Fruit fly (Drosophila melanogaster) whole organism, embryonic: Measurements from ENCODE around the gene CG4577.
A peak's percentile ranks its signal among the peaks of the same experiment; 100 is the strongest.

Source experiments
- ATbp ChIP-seq: fragments of 200-800 bp; sonication (Bioruptor generic); optimal IDR thresholded peaks from 2 replicates; lab custom pipeline; 2017; ENCODE audit warnings: missing biosample characterization, mild to moderate bottlenecking, missing genetic modification characterization, missing genetic modification reagents
- B-H2 ChIP-seq: fragments of 200-800 bp; sonication (Bioruptor generic); optimal IDR thresholded peaks from 2 replicates; lab custom pipeline; 2018; ENCODE audit warnings: missing biosample characterization, mild to moderate bottlenecking, missing genetic modification characterization
- BtbVII ChIP-seq: fragments of 200-800 bp; sonication (Bioruptor generic); optimal IDR thresholded peaks from 3 replicates; lab custom pipeline; 2017; ENCODE audit warnings: missing biosample characterization, mild to moderate bottlenecking, missing genetic modification characterization
- CG10274 ChIP-seq: fragments of 200-800 bp; sonication (Bioruptor generic); optimal IDR thresholded peaks from 3 replicates; lab custom pipeline; 2017; ENCODE audit warnings: missing biosample characterization, mild to moderate bottlenecking, missing genetic modification characterization
- CG10543 ChIP-seq: fragments of 200-800 bp; sonication (Bioruptor generic); optimal IDR thresholded peaks from 3 replicates; lab custom pipeline; 2017; ENCODE audit warnings: missing biosample characterization, mild to moderate bottlenecking, missing genetic modification characterization, moderate library complexity
- CG10654 ChIP-seq: fragments of 200-800 bp; sonication (Bioruptor generic); optimal IDR thresholded peaks from 2 replicates; lab custom pipeline; 2016; ENCODE audit warnings: missing biosample characterization, missing genetic modification characterization
- CG12071 ChIP-seq: fragments of 200-800 bp; sonication (Bioruptor generic); optimal IDR thresholded peaks from 3 replicates; lab custom pipeline; 2018; ENCODE audit warnings: missing biosample characterization, mild to moderate bottlenecking, missing genetic modification characterization
- CG12659 ChIP-seq: fragments of 200-800 bp; sonication (Bioruptor generic); optimal IDR thresholded peaks from 3 replicates; lab custom pipeline; 2017; ENCODE audit warnings: mild to moderate bottlenecking, missing biosample characterization, missing genetic modification reagents, missing genetic modification characterization
- CG14667 ChIP-seq: fragments of 200-800 bp; sonication (Bioruptor generic); IDR thresholded peaks from 2 replicates; pipeline ENCODE4 v1.3.6; 2022; ENCODE audit warnings: missing biosample characterization, missing genetic modification characterization
- CG15011 ChIP-seq: fragments of 200-800 bp; sonication (Bioruptor generic); optimal IDR thresholded peaks from 3 replicates; lab custom pipeline; 2018; ENCODE audit warnings: missing biosample characterization, mild to moderate bottlenecking, missing genetic modification characterization
- CG15601 ChIP-seq: fragments of 200-800 bp; sonication (Bioruptor generic); optimal IDR thresholded peaks from 3 replicates; lab custom pipeline; 2019; ENCODE audit warnings: missing biosample characterization, mild to moderate bottlenecking, missing genetic modification characterization, moderate library complexity
- CG18599 ChIP-seq: fragments of 200-800 bp; sonication (Bioruptor generic); optimal IDR thresholded peaks from 3 replicates; lab custom pipeline; 2017; ENCODE audit warnings: missing biosample characterization, missing genetic modification characterization, mild to moderate bottlenecking, moderate library complexity, missing genetic modification reagents
- CG2120 ChIP-seq: fragments of 200-800 bp; sonication (Bioruptor generic); optimal IDR thresholded peaks from 3 replicates; lab custom pipeline; 2016; ENCODE audit warnings: missing biosample characterization, missing genetic modification characterization
- CG2678 ChIP-seq: fragments of 200-800 bp; sonication (Bioruptor generic); optimal IDR thresholded peaks from 3 replicates; lab custom pipeline; 2019; ENCODE audit warnings: missing biosample characterization, mild to moderate bottlenecking, missing genetic modification characterization, moderate library complexity
- CG34376 ChIP-seq: fragments of 200-800 bp; sonication (Bioruptor generic); optimal IDR thresholded peaks from 2 replicates; lab custom pipeline; 2018; ENCODE audit warnings: missing biosample characterization, mild to moderate bottlenecking, missing genetic modification characterization
- CG6175 ChIP-seq: fragments of 200-800 bp; sonication (Bioruptor generic); IDR thresholded peaks from 3 replicates; pipeline ENCODE4 v1.3.6; 2022; ENCODE audit warnings: missing biosample characterization, missing genetic modification characterization
- CG6813 ChIP-seq: fragments of 200-800 bp; sonication (Bioruptor generic); optimal IDR thresholded peaks from 2 replicates; lab custom pipeline; 2017; ENCODE audit warnings: missing biosample characterization, missing genetic modification characterization, mild to moderate bottlenecking, moderate library complexity, missing genetic modification reagents
- CG8281 ChIP-seq: fragments of 200-800 bp; sonication (Bioruptor generic); optimal IDR thresholded peaks from 2 replicates; lab custom pipeline; 2018; ENCODE audit warnings: missing biosample characterization, mild to moderate bottlenecking, missing genetic modification characterization, moderate library complexity
- CrebB ChIP-seq: fragments of 200-800 bp; sonication (Bioruptor generic); optimal IDR thresholded peaks from 3 replicates; lab custom pipeline; 2018; ENCODE audit warnings: missing biosample characterization, mild to moderate bottlenecking, missing genetic modification characterization
- D19A ChIP-seq: fragments of 200-800 bp; optimal IDR thresholded peaks from 3 replicates; lab custom pipeline; 2019; ENCODE audit warnings: missing biosample characterization, mild to moderate bottlenecking, missing genetic modification characterization, moderate library complexity
- Ets65A ChIP-seq: fragments of 200-800 bp; sonication (Bioruptor generic); peaks from one replicate; lab custom pipeline; 2016; ENCODE audit warnings: missing biosample characterization, missing genetic modification characterization
- Fer3 ChIP-seq: fragments of 200-800 bp; sonication (Bioruptor generic); optimal IDR thresholded peaks from 2 replicates; lab custom pipeline; 2018; ENCODE audit warnings: missing biosample characterization, mild to moderate bottlenecking, missing genetic modification characterization, moderate library complexity
- HmgD ChIP-seq: fragments of 200-800 bp; sonication (Bioruptor generic); optimal IDR thresholded peaks from 3 replicates; lab custom pipeline; 2016; ENCODE audit warnings: missing biosample characterization, missing genetic modification characterization
- Hmr ChIP-seq: fragments of 200-800 bp; sonication (Bioruptor generic); optimal IDR thresholded peaks from 3 replicates; lab custom pipeline; 2017; ENCODE audit warnings: mild to moderate bottlenecking, missing biosample characterization, missing genetic modification reagents, missing genetic modification characterization
- Hr39 ChIP-seq: fragments of >200 bp; optimal IDR thresholded peaks from 2 replicates; lab custom pipeline; 2017
- Hr51 ChIP-seq, 2 experiments: fragments of 200-800 bp; sonication (Bioruptor generic); optimal IDR thresholded peaks; 2 replicates in 1 of 2; 3 replicates in 1 of 2; lab custom pipeline; 2016 to 2018; ENCODE audit warnings: missing biosample characterization in 2 of 2, missing genetic modification characterization in 2 of 2, mild to moderate bottlenecking in 1 of 2, moderate library complexity in 1 of 2
- Hr78 ChIP-seq, 2 experiments: fragments of 200-800 bp in 1 of 2; fragments of >200 bp in 1 of 2; sonication (Bioruptor generic) in 1 of 2; optimal IDR thresholded peaks; 2 replicates each; lab custom pipeline; 2017 to 2019; ENCODE audit warnings: missing biosample characterization in 2 of 2, missing genetic modification characterization in 2 of 2, mild to moderate bottlenecking in 1 of 2, moderate library complexity in 1 of 2
- PHDP ChIP-seq: fragments of 200-800 bp; sonication (Bioruptor generic); optimal IDR thresholded peaks from 3 replicates; lab custom pipeline; 2018; ENCODE audit warnings: missing biosample characterization, mild to moderate bottlenecking, missing genetic modification characterization, moderate library complexity
- Pdp1 ChIP-seq, 2 experiments: fragments of 200-800 bp; sonication (Bioruptor generic); optimal IDR thresholded peaks; 3 replicates each; lab custom pipeline; 2016; ENCODE audit warnings: missing biosample characterization in 2 of 2, missing genetic modification characterization in 2 of 2, mild to moderate bottlenecking in 1 of 2, moderate library complexity in 1 of 2
- Rfx ChIP-seq: fragments of 200-800 bp; sonication (Bioruptor generic); IDR thresholded peaks from 2 replicates; pipeline ENCODE4 v1.3.6; 2022; ENCODE audit warnings: missing biosample characterization, missing genetic modification characterization
- Spps ChIP-seq: fragments of 200-800 bp; sonication (Bioruptor generic); optimal IDR thresholded peaks from 2 replicates; lab custom pipeline; 2018; ENCODE audit warnings: missing biosample characterization, mild to moderate bottlenecking, missing genetic modification characterization
- abd-A ChIP-seq: fragments of 200-800 bp; sonication (Bioruptor generic); optimal IDR thresholded peaks from 3 replicates; lab custom pipeline; 2019; ENCODE audit warnings: missing biosample characterization, mild to moderate bottlenecking, missing genetic modification characterization, moderate library complexity
- cg ChIP-seq: fragments of 200-800 bp; sonication (Bioruptor generic); optimal IDR thresholded peaks from 3 replicates; lab custom pipeline; 2019; ENCODE audit warnings: missing biosample characterization, mild to moderate bottlenecking, missing genetic modification characterization, moderate library complexity
- chinmo ChIP-seq: fragments of 200-800 bp; sonication (Bioruptor generic); IDR thresholded peaks from 4 replicates; pipeline ENCODE4 v1.3.6; 2022; ENCODE audit warnings: missing biosample characterization, missing genetic modification characterization; ENCODE audit not compliant: partially characterized antibody
- cwo ChIP-seq: fragments of 200-800 bp; sonication (Bioruptor generic); optimal IDR thresholded peaks from 3 replicates; lab custom pipeline; 2017; ENCODE audit warnings: missing biosample characterization, missing genetic modification characterization, mild to moderate bottlenecking, moderate library complexity, missing genetic modification reagents
- dpn ChIP-seq, 2 experiments: fragments of 200-800 bp; sonication (Bioruptor generic); optimal IDR thresholded peaks; 3 replicates each; lab custom pipeline; 2016; ENCODE audit warnings: missing biosample characterization in 2 of 2, missing genetic modification characterization in 2 of 2
- exex ChIP-seq: fragments of 200-800 bp; sonication (Bioruptor generic); optimal IDR thresholded peaks from 4 replicates; lab custom pipeline; 2018; ENCODE audit warnings: missing biosample characterization, mild to moderate bottlenecking, missing genetic modification characterization, moderate library complexity
- grn ChIP-seq: fragments of 200-800 bp; sonication (Bioruptor generic); optimal IDR thresholded peaks from 3 replicates; lab custom pipeline; 2017; ENCODE audit warnings: missing biosample characterization, missing genetic modification characterization
- lab ChIP-seq: fragments of 200-800 bp; sonication (Bioruptor generic); optimal IDR thresholded peaks from 3 replicates; lab custom pipeline; 2017; ENCODE audit warnings: missing biosample characterization, missing genetic modification characterization, mild to moderate bottlenecking, moderate library complexity, missing genetic modification reagents
- mirr ChIP-seq: fragments of 200-800 bp; sonication (Bioruptor generic); optimal IDR thresholded peaks from 3 replicates; lab custom pipeline; 2018; ENCODE audit warnings: missing biosample characterization, mild to moderate bottlenecking, missing genetic modification characterization
- onecut ChIP-seq: fragments of 200-800 bp; sonication (Bioruptor generic); IDR thresholded peaks from 2 replicates; pipeline ENCODE4 v1.3.6; 2022; ENCODE audit warnings: missing biosample characterization, missing genetic modification characterization
- schlank ChIP-seq: fragments of 200-800 bp; sonication (Bioruptor generic); optimal IDR thresholded peaks from 2 replicates; lab custom pipeline; 2018; ENCODE audit warnings: missing biosample characterization, mild to moderate bottlenecking, missing genetic modification characterization
- sd ChIP-seq: fragments of 200-800 bp; sonication (Bioruptor generic); optimal IDR thresholded peaks from 3 replicates; lab custom pipeline; 2018; ENCODE audit warnings: missing biosample characterization, mild to moderate bottlenecking, missing genetic modification characterization, moderate library complexity
- sens ChIP-seq: fragments of 200-800 bp; sonication (Bioruptor generic); peaks from one replicate; lab custom pipeline; 2016; ENCODE audit warnings: missing biosample characterization, missing genetic modification characterization
- stc ChIP-seq: fragments of 200-800 bp; sonication (Bioruptor generic); IDR thresholded peaks from 2 replicates; pipeline ENCODE4 v1.3.6; 2022; ENCODE audit warnings: missing biosample characterization, missing genetic modification characterization
- sug ChIP-seq: fragments of 200-800 bp; optimal IDR thresholded peaks from 2 replicates; lab custom pipeline; 2019; ENCODE audit warnings: missing biosample characterization, mild to moderate bottlenecking, missing genetic modification characterization, moderate library complexity
- vnd ChIP-seq: fragments of 200-800 bp; sonication (Bioruptor generic); IDR thresholded peaks from 3 replicates; pipeline ENCODE4 v1.3.6; 2022; ENCODE audit warnings: missing biosample characterization, missing genetic modification characterization; ENCODE audit not compliant: partially characterized antibody

The CG4577 gene

dm6 chr2L:1124265-1124664, 10.2 kb upstream of the CG4577 start:
- TF ChIP-seq vnd (GFP tag; lab: Robert Waterston, UW): 0 out of 3 replicates have a peak, but pooled peaks have one; percentile 22
- TF ChIP-seq Pdp1 (GFP tag; optimal IDR thresholded peaks at IDR 0.05; lab: Kevin White, UChicago): peak in 1 of 2 experiments; percentile 40
- no peak for TF ChIP-seq Hr39
- TF ChIP-seq chinmo (GFP tag; lab: Robert Waterston, UW): 0 out of 4 replicates have a peak, but pooled peaks have one; percentile 6

DNA sequence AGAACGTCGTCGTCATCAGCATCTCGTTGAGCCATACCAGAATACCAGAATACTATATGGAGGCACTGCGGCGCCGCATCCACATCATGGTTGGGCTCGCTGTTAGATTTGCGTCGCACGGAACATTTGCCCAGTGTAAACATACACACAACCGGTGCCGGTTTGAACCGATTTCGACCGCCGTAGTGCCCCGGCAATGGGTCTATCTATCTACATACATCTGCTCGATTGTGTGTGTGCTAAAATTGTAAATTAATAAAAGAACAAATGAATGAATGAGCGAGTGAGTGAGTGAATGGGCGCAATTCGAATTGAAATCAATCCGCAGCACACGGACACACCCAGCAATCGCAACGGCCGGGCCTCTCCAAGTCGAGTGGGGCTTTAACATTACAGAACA, 9.1 kb upstream of the CG4577 start:
- no peak for TF ChIP-seq CG15601 (tag; lab: Kevin White, UChicago)
- peak; percentile 58 for TF ChIP-seq B-H2 (GFP tag; lab: Kevin White, UChicago)
- peak; percentile 3 for TF ChIP-seq CG12071 (GFP tag; lab: Kevin White, UChicago)
- peak; percentile 99 for TF ChIP-seq CG8281 (tag; lab: Kevin White, UChicago)
- no peak for TF ChIP-seq onecut
- peak in 1 of 2 experiments; percentile 6 for TF ChIP-seq Hr78 (GFP tag; optimal IDR thresholded peaks at IDR 0.05; lab: Kevin White, UChicago)
- TF ChIP-seq lab: peak; percentile 22
- TF ChIP-seq cwo (GFP tag; lab: Kevin White, UChicago): peak; percentile 63
- peak; percentile 20 for TF ChIP-seq ATbp (GFP tag; lab: Kevin White, UChicago)
- no peak for TF ChIP-seq sens (GFP tag; lab: Kevin White, UChicago)
- peak; percentile 15 for TF ChIP-seq CG6813 (GFP tag; lab: Kevin White, UChicago)
- peak; percentile 16 for TF ChIP-seq Ets65A
- no peak for TF ChIP-seq CG10274 (GFP tag; lab: Kevin White, UChicago)
- TF ChIP-seq D19A: no peak
- no peak for TF ChIP-seq HmgD (GFP tag; lab: Kevin White, UChicago)
- TF ChIP-seq abd-A: peak; percentile 9
- peak; percentile 25 for TF ChIP-seq CG18599 (GFP tag; lab: Kevin White, UChicago)
- peak; percentile 3 for TF ChIP-seq cg (GFP tag; lab: Kevin White, UChicago)
- TF ChIP-seq BtbVII (GFP tag; lab: Kevin White, UChicago): peak; percentile 28
- TF ChIP-seq Rfx (GFP tag; lab: Robert Waterston, UW): 0 out of 2 replicates have a peak, but pooled peaks have one; percentile 26
- TF ChIP-seq sug (tag; lab: Kevin White, UChicago): peak; percentile 88
- TF ChIP-seq CG6175 (GFP tag; lab: Robert Waterston, UW): peak; percentile 90; the same call in 2 of the 3 replicates
- peak; percentile 43 for TF ChIP-seq CrebB (tag; lab: Kevin White, UChicago)
- peak; percentile 1 for TF ChIP-seq Hmr (GFP tag; lab: Kevin White, UChicago)
- TF ChIP-seq dpn (GFP tag; optimal IDR thresholded peaks at IDR 0.05; lab: Kevin White, UChicago): no peak
- peak; percentile 31 for TF ChIP-seq sd (tag; lab: Kevin White, UChicago)
- TF ChIP-seq mirr (GFP tag; lab: Kevin White, UChicago): peak; percentile 69
- no peak for TF ChIP-seq CG14667
- peak; percentile 8 for TF ChIP-seq PHDP (tag; lab: Kevin White, UChicago)
- peak; percentile 53 for TF ChIP-seq exex
- TF ChIP-seq Hr51 (GFP tag; optimal IDR thresholded peaks at IDR 0.05; lab: Kevin White, UChicago): no peak
- peak; percentile 26 for TF ChIP-seq schlank (tag; lab: Kevin White, UChicago)
- peak; percentile 5 for TF ChIP-seq Fer3
- peak; percentile 24 for TF ChIP-seq CG15011
- TF ChIP-seq CG12659: peak; percentile 13
- TF ChIP-seq stc (GFP tag; lab: Robert Waterston, UW): no peak
- TF ChIP-seq CG2120 (GFP tag; lab: Kevin White, UChicago): peak; percentile 18
- TF ChIP-seq grn (GFP tag; lab: Kevin White, UChicago): peak; percentile 18
- TF ChIP-seq CG10543 (GFP tag; lab: Kevin White, UChicago): peak; percentile 77
- TF ChIP-seq Spps: no peak
- peak; percentile 19 for TF ChIP-seq CG2678
- peak; percentile 76 for TF ChIP-seq CG34376
- no peak for TF ChIP-seq CG10654
